Fruit fly (Drosophila melanogaster) Kc167 (cell line): ENCODE data around the gene CG13066.

Source experiments
- Myc ChIP-seq: fragments of >200 bp; optimal IDR thresholded peaks from 2 replicates; lab custom pipeline; 2017; ENCODE audit warnings: missing external identifiers
- Sin3A ChIP-seq: fragments of >200 bp; optimal IDR thresholded peaks from 2 replicates; lab custom pipeline; 2018; ENCODE audit warnings: missing external identifiers
- ttk ChIP-seq: sonication (Bioruptor generic); optimal IDR thresholded peaks from 2 replicates; lab custom pipeline; 2017; ENCODE audit warnings: missing external identifiers

DNA sequence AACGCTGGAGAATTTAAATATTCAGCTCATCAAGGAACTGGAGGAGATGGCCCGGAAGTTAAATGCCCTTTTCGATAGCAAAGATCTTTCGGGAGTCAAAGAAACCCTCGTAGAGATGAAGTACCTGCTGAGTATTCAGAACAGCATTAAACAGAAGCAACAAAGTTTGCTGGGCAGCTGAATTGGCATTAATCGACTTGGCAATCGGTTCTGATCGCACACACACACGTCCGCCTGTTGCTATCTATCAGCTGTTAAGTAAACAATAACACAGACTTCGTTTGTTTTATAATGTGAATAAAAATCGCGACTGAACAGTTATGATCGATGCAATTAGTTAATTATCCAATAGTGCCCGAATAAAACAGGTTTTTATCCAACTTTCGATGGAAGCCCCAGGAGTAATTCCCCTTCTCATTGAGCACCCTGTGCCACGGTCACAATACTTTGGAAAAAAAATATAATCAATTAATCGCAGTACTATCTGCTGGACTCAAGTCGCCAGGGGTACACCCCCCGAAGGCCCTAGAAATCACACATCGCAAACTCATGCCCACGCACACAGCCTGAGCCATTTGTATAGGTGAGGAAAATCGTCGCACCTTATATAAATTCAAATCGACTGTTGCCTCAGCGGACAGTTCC is 38.7 kb upstream of the CG13066 start:
- no peak for TF ChIP-seq ttk (lab: Kevin White, UChicago)
- no peak for TF ChIP-seq Sin3A (lab: Kevin White, UChicago)
- TF ChIP-seq Myc (lab: Kevin White, UChicago) = no peak
